Fruit fly (Drosophila melanogaster) whole organism: Measurements from ENCODE around the gene CG42709.

ENCODE experiments used
- CG8478 ChIP-seq: fragments of >200 bp; optimal IDR thresholded peaks from 2 replicates; lab custom pipeline; 2018; ENCODE audit warnings: inconsistent platforms
- Dll ChIP-seq: fragments of >200 bp; optimal IDR thresholded peaks from 2 replicates; lab custom pipeline; 2017
- EcR ChIP-seq, 2 experiments: fragments of >200 bp; optimal IDR thresholded peaks; 2 replicates each; lab custom pipeline; 2017; ENCODE audit warnings: missing biosample characterization in 2 of 2, missing genetic modification characterization in 2 of 2, missing genetic modification reagents in 2 of 2
- pan ChIP-seq: fragments of >200 bp; optimal IDR thresholded peaks from 2 replicates; lab custom pipeline; 2017
- psq ChIP-seq: fragments of >200 bp; optimal IDR thresholded peaks from 2 replicates; lab custom pipeline; 2017
- usp ChIP-seq: fragments of >200 bp; optimal IDR thresholded peaks from 2 replicates; lab custom pipeline; 2017; ENCODE audit warnings: missing biosample characterization, missing genetic modification characterization, mixed read lengths

The CG42709 gene

DNA sequence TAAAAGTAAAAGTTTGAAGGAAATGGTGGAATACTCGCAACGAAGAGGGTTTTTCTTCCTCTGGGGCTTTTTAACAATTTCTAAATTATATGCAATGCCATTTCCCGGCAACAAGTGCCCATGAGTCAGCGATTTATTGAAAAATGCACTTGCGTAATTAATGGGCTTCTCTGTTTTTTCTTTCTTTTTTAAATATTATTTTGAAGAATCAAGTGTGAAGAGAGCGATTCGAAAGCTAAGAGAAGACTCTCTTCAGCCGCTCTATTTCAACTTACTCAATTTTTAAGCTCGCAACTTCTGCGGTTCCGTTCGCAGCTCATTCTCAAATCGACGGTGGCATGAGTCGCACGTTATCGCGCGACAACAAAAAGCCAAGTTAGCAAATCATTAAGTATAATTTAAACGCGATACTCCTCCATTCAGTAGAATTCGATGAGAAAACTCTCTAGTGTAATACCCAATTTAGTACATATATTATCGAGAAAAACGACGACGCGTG is at the start of gene CG42709:
CG42709 (plus strand) TSS at position 318 of the 499 bp plus-strand sequence.
- TF ChIP-seq usp (GFP tag; lab: Kevin White, UChicago) (no peak), psq (lab: Kevin White, UChicago) (no peak), Dll (no peak), CG8478 (lab: Kevin White, UChicago) (no peak), EcR (GFP tag; optimal IDR thresholded peaks at IDR 0.05; lab: Kevin White, UChicago) (no peak), pan (lab: Kevin White, UChicago) (no peak)

- no peak for TF ChIP-seq Dll
- no peak for TF ChIP-seq EcR (GFP tag; optimal IDR thresholded peaks at IDR 0.05; lab: Kevin White, UChicago)
- no peak for TF ChIP-seq pan (lab: Kevin White, UChicago)
- no peak for TF ChIP-seq usp (GFP tag; lab: Kevin White, UChicago)
- TF ChIP-seq CG8478 (lab: Kevin White, UChicago): no peak
- TF ChIP-seq psq (lab: Kevin White, UChicago): no peak
Measured at dm6 chr3L:12741608-12742007, 48.4 kb upstream of the CG42709 start, which contains the start of gene CG32112. Gene CG32112, plus strand, starts transcription at chr3L:12741718.

dm6 chr3L:12745121-12745770 is 44.7 kb upstream of the CG42709 start, which contains the start of gene CG32109:
Gene CG32109, plus strand, starts transcription at chr3L:12745344.
- TF ChIP-seq CG8478 (lab: Kevin White, UChicago) (no peak), EcR (GFP tag; optimal IDR thresholded peaks at IDR 0.05; lab: Kevin White, UChicago) (no peak), Dll (no peak), usp (GFP tag; lab: Kevin White, UChicago) (no peak), pan (lab: Kevin White, UChicago) (no peak), psq (lab: Kevin White, UChicago) (no peak)

- TF ChIP-seq pan (lab: Kevin White, UChicago): no peak
- no peak for TF ChIP-seq CG8478 (lab: Kevin White, UChicago)
- TF ChIP-seq psq (lab: Kevin White, UChicago): no peak
- TF ChIP-seq EcR (GFP tag; optimal IDR thresholded peaks at IDR 0.05; lab: Kevin White, UChicago): no peak
- no peak for TF ChIP-seq Dll
Measured at dm6 chr3L:12746241-12746640, 43.8 kb upstream of the CG42709 start.

DNA sequence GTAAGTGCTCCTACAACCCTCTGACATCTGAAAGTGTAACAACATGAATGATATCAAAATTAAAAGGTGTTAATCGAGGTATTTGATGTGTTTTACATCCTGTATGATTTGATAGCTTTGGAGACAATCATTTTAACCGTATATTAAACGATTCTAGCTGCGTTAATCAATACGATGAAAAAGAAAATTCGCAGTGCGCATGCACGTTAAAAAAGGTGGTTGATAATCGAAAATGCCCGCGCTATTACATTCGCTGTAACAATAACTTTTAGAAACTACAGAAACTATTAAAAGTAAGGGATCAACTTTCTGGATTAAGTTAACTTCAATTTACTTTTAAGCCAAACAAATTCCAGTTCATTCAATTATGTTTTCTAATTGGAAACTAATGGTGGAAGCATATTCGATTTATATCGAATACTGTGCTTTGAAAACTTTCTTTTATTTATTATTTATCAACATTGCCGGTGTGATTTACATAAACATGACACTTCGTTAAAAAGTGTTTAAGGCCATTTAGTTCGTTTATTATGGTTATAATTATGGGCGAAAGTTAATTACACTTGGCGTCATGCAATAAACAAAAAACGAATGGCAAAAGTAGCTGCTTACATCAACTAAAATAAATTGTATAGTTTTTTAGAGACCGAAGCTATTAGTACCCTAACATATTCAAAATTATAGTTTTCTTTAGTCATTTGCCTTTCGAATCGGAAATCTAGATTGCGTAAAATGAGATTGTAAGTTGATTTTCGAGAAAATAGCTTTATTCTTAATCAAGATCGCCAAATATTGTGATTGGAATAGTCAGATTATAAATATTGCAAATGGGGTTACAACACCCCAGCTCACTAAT is 41.1 kb upstream of the CG42709 start:
- TF ChIP-seq CG8478 (lab: Kevin White, UChicago): no peak
- no peak for TF ChIP-seq psq (lab: Kevin White, UChicago)
- TF ChIP-seq usp (GFP tag; lab: Kevin White, UChicago): no peak

DNA sequence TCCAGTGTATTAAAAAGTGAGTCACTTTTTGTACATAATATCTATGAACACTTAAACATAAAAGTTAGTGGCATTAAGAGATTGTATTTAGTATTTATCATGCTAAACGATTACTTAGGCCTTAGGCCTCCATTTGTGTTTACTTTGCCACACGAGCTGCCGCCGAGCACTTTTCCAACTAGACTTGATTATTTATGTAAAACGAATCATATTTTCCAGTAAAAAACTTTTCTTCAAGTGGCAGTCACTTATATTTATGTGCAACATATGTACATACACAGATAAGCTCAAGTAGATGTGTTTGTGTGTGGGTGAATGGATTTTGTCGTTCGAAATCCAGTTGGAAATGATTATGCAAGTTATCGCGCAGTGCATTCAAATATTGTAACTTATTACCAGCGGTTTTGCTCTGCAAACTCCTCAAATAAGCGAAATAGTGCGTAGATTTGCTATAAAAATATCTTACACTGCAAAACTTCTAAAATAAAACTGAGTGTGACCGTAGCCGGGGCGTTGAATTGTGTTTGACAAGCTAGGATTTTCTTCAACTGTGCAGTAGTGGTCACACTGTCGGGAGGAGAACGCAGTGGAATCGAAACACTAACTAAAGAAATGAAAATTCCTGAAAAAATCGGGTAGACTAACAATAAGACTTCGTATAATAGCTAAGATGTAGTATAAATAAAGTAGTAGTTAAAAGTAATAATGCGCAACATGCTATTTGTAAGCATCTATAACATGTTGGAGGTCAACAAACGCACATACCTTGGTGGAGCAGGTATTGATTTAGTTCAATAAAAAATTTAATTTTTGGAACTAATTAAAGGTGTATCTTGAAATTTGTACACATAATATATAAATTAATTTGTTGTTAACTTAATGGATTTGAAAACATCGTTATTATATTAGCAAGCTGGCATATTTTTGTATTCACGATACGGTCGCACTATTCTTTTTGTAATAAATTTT is 40.1 kb upstream of the CG42709 start, which contains the start of the genes Klc and CG10984:
Klc (minus strand) TSS at position 490 of the 969 bp plus-strand sequence.
CG10984 (plus strand) TSS at position 553 of the 969 bp plus-strand sequence.
- TF ChIP-seq psq (lab: Kevin White, UChicago): no peak

DNA sequence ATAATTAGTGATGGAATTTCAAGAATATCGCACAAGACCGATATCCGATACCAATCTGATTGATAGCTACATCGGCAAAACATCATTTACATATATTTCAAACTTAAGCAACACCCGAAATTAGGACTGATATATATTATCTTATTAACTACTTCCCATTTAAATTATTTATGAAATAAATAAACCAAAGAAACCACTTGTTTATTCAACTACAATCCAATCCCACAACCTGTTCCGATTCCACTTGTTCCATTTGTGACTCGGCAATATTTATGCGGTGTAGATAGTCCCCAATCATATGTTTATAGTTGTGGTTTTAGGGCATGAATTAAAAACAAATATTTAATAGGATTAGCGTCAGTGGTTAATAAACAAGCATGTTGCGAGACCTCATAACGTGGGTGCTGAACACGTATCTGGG is 35.2 kb upstream of the CG42709 start, which contains the start of the genes CG10973 and Vps13D:
CG10973 (minus strand) TSS at position 6 of the 421 bp plus-strand sequence.
Vps13D (plus strand) TSS at position 281 of the 421 bp plus-strand sequence.
- TF ChIP-seq EcR (GFP tag; optimal IDR thresholded peaks at IDR 0.05; lab: Kevin White, UChicago) (no peak), CG8478 (lab: Kevin White, UChicago) (no peak), psq (lab: Kevin White, UChicago) (no peak), Dll (no peak), usp (GFP tag; lab: Kevin White, UChicago) (no peak), pan (lab: Kevin White, UChicago) (no peak)

DNA sequence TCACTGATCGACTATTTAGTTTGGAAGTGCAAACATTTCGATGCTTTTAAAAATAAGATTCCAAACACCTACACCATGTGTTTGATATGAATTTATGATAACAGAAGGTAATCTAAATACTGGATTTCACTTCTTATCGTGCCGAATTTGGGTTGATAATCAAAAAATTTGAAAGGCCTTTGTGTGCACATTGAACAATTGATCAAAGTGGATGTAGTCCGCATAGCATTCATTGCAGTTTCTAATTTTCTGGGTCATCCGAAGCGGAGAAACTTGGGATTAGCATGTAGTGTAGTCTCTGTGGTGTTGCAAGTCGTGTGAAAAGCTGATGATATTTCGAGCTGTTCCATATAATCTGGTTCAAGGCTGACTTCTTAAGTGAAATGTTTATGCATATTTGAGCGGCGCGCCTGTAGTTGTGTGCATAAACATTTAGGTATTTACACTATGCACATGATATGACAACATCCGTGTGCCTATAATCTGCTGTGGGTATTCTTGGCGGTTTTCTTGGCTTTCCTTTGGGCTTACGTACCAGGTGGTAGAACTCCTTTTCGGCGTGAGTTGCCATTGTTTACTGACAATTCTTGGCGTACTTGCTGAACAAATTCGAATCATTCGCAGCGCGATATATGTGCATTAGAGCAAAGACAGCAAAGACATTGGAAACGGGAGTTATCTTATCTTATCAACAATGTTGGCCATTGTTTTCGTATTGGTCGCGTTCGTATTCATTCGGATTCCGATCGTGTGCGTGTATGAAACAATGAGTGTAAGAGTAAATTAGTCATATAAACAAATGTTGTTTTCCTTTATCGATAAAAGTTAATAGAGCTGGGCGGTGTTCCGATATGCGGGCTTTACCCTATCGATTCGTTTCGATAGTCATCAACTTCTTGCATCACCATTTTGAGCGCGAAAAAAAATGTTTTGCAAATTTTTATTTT is 17.0 kb upstream of the CG42709 start, which contains the start of gene Hip1:
Hip1 (minus strand) TSS at position 834 of the 947 bp plus-strand sequence.
- no peak for TF ChIP-seq CG8478 (lab: Kevin White, UChicago)
- no peak for TF ChIP-seq psq (lab: Kevin White, UChicago)
- no peak for TF ChIP-seq usp (GFP tag; lab: Kevin White, UChicago)
- TF ChIP-seq EcR (GFP tag; optimal IDR thresholded peaks at IDR 0.05; lab: Kevin White, UChicago): no peak
- TF ChIP-seq pan (lab: Kevin White, UChicago): no peak

DNA sequence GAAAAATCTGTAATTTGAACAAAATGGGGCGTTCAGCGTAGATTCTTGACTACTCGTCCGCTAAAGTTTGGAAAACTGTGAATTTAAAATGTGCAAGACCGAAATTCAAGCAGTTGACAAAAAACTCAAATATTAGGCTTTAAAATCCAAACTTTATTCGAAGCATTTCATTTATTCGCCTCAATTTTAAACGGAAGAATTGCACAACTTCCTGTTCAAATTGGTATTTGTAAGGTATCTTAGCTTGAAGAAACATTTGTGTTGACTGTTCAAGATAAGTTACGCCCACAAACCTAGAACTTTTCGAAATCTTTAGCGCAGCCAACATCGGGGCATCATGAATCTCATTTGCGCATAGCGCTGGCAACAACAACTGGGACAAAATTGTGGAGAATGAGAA is 11.4 kb upstream of the CG42709 start, which contains the start of gene CG32106:
CG32106 (minus strand) TSS at position 101 of the 400 bp plus-strand sequence.
- TF ChIP-seq usp (GFP tag; lab: Kevin White, UChicago) (no peak), CG8478 (lab: Kevin White, UChicago) (no peak), EcR (GFP tag; optimal IDR thresholded peaks at IDR 0.05; lab: Kevin White, UChicago) (no peak), psq (lab: Kevin White, UChicago) (no peak), pan (lab: Kevin White, UChicago) (no peak), Dll (no peak)
